Fruit fly (Drosophila melanogaster) whole organism: Measurements from ENCODE around the gene Polr2G.

Source experiments
- CG8478 ChIP-seq: fragments of >200 bp; optimal IDR thresholded peaks from 2 replicates; lab custom pipeline; 2018; ENCODE audit warnings: inconsistent platforms
- Dll ChIP-seq: fragments of >200 bp; optimal IDR thresholded peaks from 2 replicates; lab custom pipeline; 2017
- EcR ChIP-seq, 2 experiments: fragments of >200 bp; optimal IDR thresholded peaks; 2 replicates each; lab custom pipeline; 2017; ENCODE audit warnings: missing biosample characterization in 2 of 2, missing genetic modification characterization in 2 of 2, missing genetic modification reagents in 2 of 2
- pan ChIP-seq: fragments of >200 bp; optimal IDR thresholded peaks from 2 replicates; lab custom pipeline; 2017
- psq ChIP-seq: fragments of >200 bp; optimal IDR thresholded peaks from 2 replicates; lab custom pipeline; 2017
- usp ChIP-seq: fragments of >200 bp; optimal IDR thresholded peaks from 2 replicates; lab custom pipeline; 2017; ENCODE audit warnings: missing biosample characterization, missing genetic modification characterization, mixed read lengths

Polr2G gene

dm6 chr3R:15222973-15223372 is at the start of gene Polr2G:
Polr2G (minus strand) TSS chr3R:15223180.
- TF ChIP-seq usp (GFP tag; lab: Kevin White, UChicago): no peak
- TF ChIP-seq psq: no peak
- no peak for TF ChIP-seq Dll
- no peak for TF ChIP-seq pan (lab: Kevin White, UChicago)
- TF ChIP-seq CG8478: no peak
- TF ChIP-seq EcR (GFP tag; optimal IDR thresholded peaks at IDR 0.05; lab: Kevin White, UChicago): no peak

- TF ChIP-seq EcR (GFP tag; optimal IDR thresholded peaks at IDR 0.05; lab: Kevin White, UChicago): no peak
- no peak for TF ChIP-seq psq
- TF ChIP-seq pan (lab: Kevin White, UChicago): no peak
- no peak for TF ChIP-seq CG8478
- no peak for TF ChIP-seq Dll
- TF ChIP-seq usp (GFP tag; lab: Kevin White, UChicago): no peak
These were observed 45.9 kb upstream of the Polr2G start for dm6 chr3R:15268856-15269255.

dm6 chr3R:15268426-15268825 is 45.4 kb upstream of the Polr2G start, which contains the start of the genes CG14864 and Zip88E:
CG14864 (minus strand) TSS chr3R:15268538.
Zip88E (plus strand) TSS chr3R:15268662.
- TF ChIP-seq pan (lab: Kevin White, UChicago) (no peak), psq (no peak), usp (GFP tag; lab: Kevin White, UChicago) (no peak), Dll (no peak), CG8478 (no peak), EcR (GFP tag; optimal IDR thresholded peaks at IDR 0.05; lab: Kevin White, UChicago) (no peak)

- no peak for TF ChIP-seq Dll
- no peak for TF ChIP-seq usp (GFP tag; lab: Kevin White, UChicago)
- no peak for TF ChIP-seq pan (lab: Kevin White, UChicago)
- no peak for TF ChIP-seq CG8478
- TF ChIP-seq psq: no peak
- no peak for TF ChIP-seq EcR (GFP tag; optimal IDR thresholded peaks at IDR 0.05; lab: Kevin White, UChicago)
These were observed 42.5 kb upstream of the Polr2G start, which contains the start of gene ATPsynO for dm6 chr3R:15265406-15266040. ATPsynO (plus strand) TSS chr3R:15265591.

- no peak for TF ChIP-seq EcR (GFP tag; optimal IDR thresholded peaks at IDR 0.05; lab: Kevin White, UChicago)
- no peak for TF ChIP-seq usp (GFP tag; lab: Kevin White, UChicago)
- TF ChIP-seq pan (lab: Kevin White, UChicago): no peak
- no peak for TF ChIP-seq psq
- TF ChIP-seq Dll: no peak
- no peak for TF ChIP-seq CG8478
These were observed 41.0 kb upstream of the Polr2G start for dm6 chr3R:15263946-15264345.

- TF ChIP-seq EcR (GFP tag; optimal IDR thresholded peaks at IDR 0.05; lab: Kevin White, UChicago) (no peak), usp (GFP tag; lab: Kevin White, UChicago) (no peak), Dll (no peak), psq (no peak), CG8478 (no peak), pan (lab: Kevin White, UChicago) (no peak)
These were observed 40.0 kb upstream of the Polr2G start, which contains the start of the genes eIF2gamma and Set for dm6 chr3R:15262710-15263672. eIF2gamma (minus strand) TSS chr3R:15263458. Set (plus strand) TSS chr3R:15263552.

dm6 chr3R:15250454-15250853 is 27.5 kb upstream of the Polr2G start:
- TF ChIP-seq Dll (no peak), pan (lab: Kevin White, UChicago) (no peak), psq (no peak), CG8478 (no peak), usp (GFP tag; lab: Kevin White, UChicago) (no peak), EcR (GFP tag; optimal IDR thresholded peaks at IDR 0.05; lab: Kevin White, UChicago) (no peak)

dm6 chr3R:15249735-15250134 is 26.8 kb upstream of the Polr2G start, which contains the start of gene CG42404:
CG42404 (plus strand) TSS chr3R:15250094.
- no peak for TF ChIP-seq usp (GFP tag; lab: Kevin White, UChicago)
- TF ChIP-seq pan (lab: Kevin White, UChicago): no peak
- no peak for TF ChIP-seq psq
- no peak for TF ChIP-seq Dll
- no peak for TF ChIP-seq EcR (GFP tag; optimal IDR thresholded peaks at IDR 0.05; lab: Kevin White, UChicago)
- TF ChIP-seq CG8478: no peak

dm6 chr3R:15249037-15249436 is 26.1 kb upstream of the Polr2G start, which contains the start of gene Amt:
Amt (minus strand) TSS chr3R:15249137.
- no peak for TF ChIP-seq Dll
- TF ChIP-seq CG8478: no peak
- no peak for TF ChIP-seq EcR (GFP tag; optimal IDR thresholded peaks at IDR 0.05; lab: Kevin White, UChicago)
- no peak for TF ChIP-seq pan (lab: Kevin White, UChicago)
- no peak for TF ChIP-seq usp (GFP tag; lab: Kevin White, UChicago)
- no peak for TF ChIP-seq psq

dm6 chr3R:15246601-15247000 is 23.6 kb upstream of the Polr2G start:
- no peak for TF ChIP-seq usp (GFP tag; lab: Kevin White, UChicago)
- TF ChIP-seq EcR (GFP tag; optimal IDR thresholded peaks at IDR 0.05; lab: Kevin White, UChicago): no peak

dm6 chr3R:15243452-15243851 is 20.5 kb upstream of the Polr2G start:
- TF ChIP-seq pan (lab: Kevin White, UChicago) (no peak), CG8478 (peak; percentile 65), psq (no peak)

- TF ChIP-seq CG8478 (no peak), Dll (no peak)
These were observed 20.0 kb upstream of the Polr2G start for dm6 chr3R:15243046-15243356.
